Worm (Caenorhabditis elegans): ENCODE data around the gene sra-35.

Gene sra-35

ce11 chrII:4549983-4550572, 22.4 kb upstream of the sra-35 start:
- no peak for TF ChIP-seq ztf-7 (tag; optimal IDR thresholded peaks at IDR 0.05)
- peak; percentile 18 for TF ChIP-seq hlh-30 (tag; optimal IDR thresholded peaks at IDR 0.05; ENCODE audit: insufficient read depth)

ce11 chrII:4548408-4548807, 20.7 kb upstream of the sra-35 start:
- TF ChIP-seq lin-38 (GFP tag; IDR thresholded peaks at IDR 0.05): no peak
- TF ChIP-seq lin-13 (GFP tag; optimal IDR thresholded peaks at IDR 0.05): no peak
- peak in 1 of 2 experiments; percentile 30 for TF ChIP-seq unc-62 (GFP tag; optimal IDR thresholded peaks at IDR 0.05 in 1 of 2)
- no peak for TF ChIP-seq unc-62 (tag; optimal IDR thresholded peaks at IDR 0.05)
- TF ChIP-seq nhr-11 (tag; optimal IDR thresholded peaks at IDR 0.05): no peak
- no peak for TF ChIP-seq skn-1 (tag; optimal IDR thresholded peaks at IDR 0.05)
- TF ChIP-seq nhr-28 (tag; optimal IDR thresholded peaks at IDR 0.05): peak; percentile 7

- peak; percentile 54 for TF ChIP-seq aha-1 (tag)
- TF ChIP-seq lin-29 (GFP tag; IDR thresholded peaks at IDR 0.05): no peak
These were observed 15.9 kb upstream of the sra-35 start, which contains the start of gene sra-34 for ce11 chrII:4543568-4543967. TSS of gene sra-34 (minus strand) at chrII:4543668.

ce11 chrII:4540631-4541030, 12.9 kb upstream of the sra-35 start, which contains the start of gene sra-36:
TSS of gene sra-36 (minus strand) at chrII:4540731.
- no peak for TF ChIP-seq nhr-237 (tag; optimal IDR thresholded peaks at IDR 0.05)
- no peak for TF ChIP-seq Y5F2A.4 (GFP tag; optimal IDR thresholded peaks at IDR 0.05)
- no peak for TF ChIP-seq zip-2 (tag; optimal IDR thresholded peaks at IDR 0.05)
- no peak for TF ChIP-seq Y48G9A.11 (GFP tag; IDR thresholded peaks at IDR 0.05)
- no peak for TF ChIP-seq T20F7.1 (GFP tag; optimal IDR thresholded peaks at IDR 0.05)
- TF ChIP-seq nhr-111 (GFP tag; optimal IDR thresholded peaks at IDR 0.05): no peak
- no peak for TF ChIP-seq mxl-2 (GFP tag; conservative IDR thresholded peaks at IDR 0.05)
- no peak for TF ChIP-seq spr-1 (tag; optimal IDR thresholded peaks at IDR 0.05)
- TF ChIP-seq madf-5 (GFP tag; IDR thresholded peaks at IDR 0.05): no peak
- no peak for TF ChIP-seq lin-39 (tag; optimal IDR thresholded peaks at IDR 0.05)
- no peak for TF ChIP-seq lin-13 (GFP tag; optimal IDR thresholded peaks at IDR 0.05)
- TF ChIP-seq lsy-2 (tag; optimal IDR thresholded peaks at IDR 0.05): no peak
- TF ChIP-seq nhr-28 (tag; optimal IDR thresholded peaks at IDR 0.05): no peak
- no peak for TF ChIP-seq rbr-2 (tag; optimal IDR thresholded peaks at IDR 0.05)
- no peak for TF ChIP-seq lin-38 (GFP tag; IDR thresholded peaks at IDR 0.05)
- no peak for TF ChIP-seq tag-97 (GFP tag; IDR thresholded peaks at IDR 0.05)
- TF ChIP-seq unc-62 (GFP tag; optimal IDR thresholded peaks at IDR 0.05 in 1 of 2): no peak
- TF ChIP-seq unc-62 (tag; optimal IDR thresholded peaks at IDR 0.05): no peak
- TF ChIP-seq fkh-10 (GFP tag; optimal IDR thresholded peaks at IDR 0.05): no peak

- TF ChIP-seq nhr-11 (tag; optimal IDR thresholded peaks at IDR 0.05) (no peak), dve-1 (tag; optimal IDR thresholded peaks at IDR 0.05; ENCODE audit: insufficient read depth) (no peak), F37D6.2 (tag; optimal IDR thresholded peaks at IDR 0.05) (no peak), snpc-1.2 (GFP tag; IDR thresholded peaks at IDR 0.05) (no peak), ZK546.5 (tag; optimal IDR thresholded peaks at IDR 0.05) (no peak), set-16 (GFP tag; IDR thresholded peaks at IDR 0.05) (no peak), lin-13 (GFP tag; optimal IDR thresholded peaks at IDR 0.05) (no peak), F26F4.8 (GFP tag; conservative IDR thresholded peaks at IDR 0.05) (no peak), mep-1 (tag; optimal IDR thresholded peaks at IDR 0.05) (no peak), mdl-1 (tag; optimal IDR thresholded peaks at IDR 0.05) (no peak), zip-11 (GFP tag; IDR thresholded peaks at IDR 0.05) (no peak), F10B5.3 (tag; optimal IDR thresholded peaks at IDR 0.05) (no peak), dmd-9 (GFP tag; IDR thresholded peaks at IDR 0.05) (no peak), ceh-62 (tag; optimal IDR thresholded peaks at IDR 0.05) (no peak), ctbp-1 (GFP tag; IDR thresholded peaks at IDR 0.05) (no peak), nhr-25 (tag; optimal IDR thresholded peaks at IDR 0.05; ENCODE audit: borderline replicate concordance, insufficient read depth) (no peak), tag-97 (GFP tag; IDR thresholded peaks at IDR 0.05) (no peak), egl-43 (GFP tag; IDR thresholded peaks at IDR 0.05) (no peak), daf-8 (GFP tag; IDR thresholded peaks at IDR 0.05) (no peak)
These were observed 9.4 kb upstream of the sra-35 start, which contains the start of gene sra-33 for ce11 chrII:4537141-4537540. TSS of gene sra-33 (minus strand) at chrII:4537241.

Data from whole organism, L4 larva.